Worm (Caenorhabditis elegans) whole organism, L2 larva: ENCODE data around the gene srw-135.

Experiments used
- C34F6.9 ChIP-seq: fragments of 150-350 bp; optimal IDR thresholded peaks from 2 replicates; lab custom pipeline; 2014; ENCODE audit warnings: missing biosample characterization, missing genetic modification characterization
- R02D3.7 ChIP-seq: fragments of 150-350 bp; optimal IDR thresholded peaks from 2 replicates; lab custom pipeline; 2014; ENCODE audit warnings: missing biosample characterization, missing genetic modification characterization
- ZK546.5 ChIP-seq: sonication (generic microtip); optimal IDR thresholded peaks from 2 replicates; lab custom pipeline; 2017; ENCODE audit warnings: missing biosample characterization, missing genetic modification characterization
- alr-1 ChIP-seq: fragments of 150-350 bp; optimal IDR thresholded peaks from 2 replicates; lab custom pipeline; 2014; ENCODE audit warnings: missing biosample characterization, missing genetic modification characterization
- ama-1 ChIP-seq: fragments of 150-350 bp; optimal IDR thresholded peaks from 2 replicates; lab custom pipeline; 2018; ENCODE audit warnings: inconsistent platforms
- ceh-16 ChIP-seq: fragments of 150-350 bp; optimal IDR thresholded peaks from 2 replicates; lab custom pipeline; 2014; ENCODE audit warnings: missing biosample characterization, missing genetic modification characterization
- crh-2 ChIP-seq: sonication (generic microtip); optimal IDR thresholded peaks from 2 replicates; lab custom pipeline; 2017; ENCODE audit warnings: missing biosample characterization, missing genetic modification characterization
- dmd-4 ChIP-seq: sonication (generic microtip); optimal IDR thresholded peaks from 2 replicates; lab custom pipeline; 2017; ENCODE audit warnings: missing biosample characterization, missing genetic modification characterization
- egl-27 ChIP-seq: sonication (generic microtip); optimal IDR thresholded peaks from 3 replicates; lab custom pipeline; 2017; ENCODE audit warnings: missing biosample characterization, missing genetic modification reagents, missing genetic modification characterization
- elt-1 ChIP-seq: fragments of 150-350 bp; optimal IDR thresholded peaks from 2 replicates; lab custom pipeline; 2014; ENCODE audit warnings: missing biosample characterization, missing genetic modification characterization
- fos-1 ChIP-seq: fragments of 150-350 bp; optimal IDR thresholded peaks from 2 replicates; lab custom pipeline; 2014; ENCODE audit warnings: missing biosample characterization, missing genetic modification characterization
- gmeb-1 ChIP-seq: fragments of 150-350 bp; optimal IDR thresholded peaks from 2 replicates; lab custom pipeline; 2014; ENCODE audit warnings: missing biosample characterization, missing genetic modification characterization
- lin-13 ChIP-seq: fragments of 150-350 bp; optimal IDR thresholded peaks from 2 replicates; lab custom pipeline; 2014; ENCODE audit warnings: missing biosample characterization, missing genetic modification reagents, missing genetic modification characterization
- lin-39 ChIP-seq: fragments of 150-350 bp; optimal IDR thresholded peaks from 2 replicates; lab custom pipeline; 2014; ENCODE audit warnings: missing biosample characterization, missing genetic modification reagents, missing genetic modification characterization
- lsy-2 ChIP-seq, 2 experiments: fragments of 150-350 bp in 1 of 2; sonication (generic microtip) in 1 of 2; optimal IDR thresholded peaks; 2 replicates each; lab custom pipeline; 2014 to 2017; ENCODE audit warnings: missing biosample characterization in 2 of 2, missing genetic modification characterization in 2 of 2
- mab-5 ChIP-seq: fragments of 150-350 bp; optimal IDR thresholded peaks from 2 replicates; lab custom pipeline; 2014; ENCODE audit warnings: missing biosample characterization, missing genetic modification characterization
- mbf-1 ChIP-seq: sonication (generic microtip); optimal IDR thresholded peaks from 2 replicates; lab custom pipeline; 2017; ENCODE audit warnings: missing biosample characterization, missing genetic modification characterization
- mdl-1 ChIP-seq, 2 experiments: fragments of 150-350 bp in 1 of 2; sonication (generic microtip) in 1 of 2; optimal IDR thresholded peaks; 2 replicates each; lab custom pipeline; 2017; ENCODE audit warnings: missing biosample characterization in 2 of 2, missing genetic modification characterization in 2 of 2
- nhr-10 ChIP-seq: sonication (generic microtip); optimal IDR thresholded peaks from 2 replicates; lab custom pipeline; 2017; ENCODE audit warnings: missing biosample characterization, missing genetic modification characterization
- nhr-11 ChIP-seq: fragments of 150-350 bp; optimal IDR thresholded peaks from 2 replicates; lab custom pipeline; 2014; ENCODE audit warnings: missing biosample characterization, missing genetic modification characterization
- nhr-12 ChIP-seq: fragments of 150-350 bp; optimal IDR thresholded peaks from 2 replicates; lab custom pipeline; 2014; ENCODE audit warnings: missing biosample characterization, missing genetic modification characterization
- nhr-23 ChIP-seq: fragments of 150-350 bp; optimal IDR thresholded peaks from 2 replicates; lab custom pipeline; 2014; ENCODE audit warnings: missing biosample characterization, missing genetic modification reagents, missing genetic modification characterization
- nhr-237 ChIP-seq: fragments of 150-350 bp; optimal IDR thresholded peaks from 2 replicates; lab custom pipeline; 2014; ENCODE audit warnings: missing biosample characterization, missing genetic modification characterization
- nhr-25 ChIP-seq: fragments of 150-350 bp; sonication (generic microtip); optimal IDR thresholded peaks from 3 replicates; lab custom pipeline; 2014; ENCODE audit warnings: missing biosample characterization, missing genetic modification characterization
- nhr-6 ChIP-seq: fragments of 150-350 bp; optimal IDR thresholded peaks from 2 replicates; lab custom pipeline; 2014; ENCODE audit warnings: missing biosample characterization, missing genetic modification characterization
- nhr-77 ChIP-seq: fragments of 150-350 bp; optimal IDR thresholded peaks from 2 replicates; lab custom pipeline; 2014; ENCODE audit warnings: missing biosample characterization, missing genetic modification characterization
- peb-1 ChIP-seq: fragments of 150-350 bp; optimal IDR thresholded peaks from 2 replicates; lab custom pipeline; 2014; ENCODE audit warnings: missing biosample characterization, missing genetic modification characterization
- skn-1 ChIP-seq: sonication (generic microtip); optimal IDR thresholded peaks from 2 replicates; lab custom pipeline; 2017; ENCODE audit warnings: missing biosample characterization, missing genetic modification characterization
- sma-3 ChIP-seq: sonication (generic microtip); optimal IDR thresholded peaks from 2 replicates; lab custom pipeline; 2016; ENCODE audit warnings: missing genetic modification reagents, missing genetic modification characterization, missing compliant biosample characterization
- sma-9 ChIP-seq, 2 experiments: fragments of 150-350 bp in 1 of 2; sonication (generic microtip) in 1 of 2; optimal IDR thresholded peaks; 2 replicates each; lab custom pipeline; 2014 to 2016; ENCODE audit warnings: missing genetic modification characterization in 2 of 2, mild to moderate bottlenecking in 1 of 2, missing biosample characterization in 1 of 2, missing compliant biosample characterization in 1 of 2, missing genetic modification reagents in 1 of 2, moderate library complexity in 1 of 2
- snpc-4 ChIP-seq: fragments of 150-350 bp; optimal IDR thresholded peaks from 2 replicates; lab custom pipeline; 2014; ENCODE audit warnings: missing biosample characterization, missing genetic modification characterization
- unc-39 ChIP-seq: fragments of 150-350 bp; optimal IDR thresholded peaks from 2 replicates; lab custom pipeline; 2014; ENCODE audit warnings: missing biosample characterization, missing genetic modification characterization
- unc-55 ChIP-seq: fragments of 150-350 bp; sonication (generic microtip); optimal IDR thresholded peaks from 3 replicates; lab custom pipeline; 2014; ENCODE audit warnings: missing biosample characterization, missing genetic modification reagents, missing genetic modification characterization
- unc-62 ChIP-seq: fragments of 150-350 bp; optimal IDR thresholded peaks from 2 replicates; lab custom pipeline; 2014; ENCODE audit warnings: missing biosample characterization, missing genetic modification reagents, missing genetic modification characterization
- zag-1 ChIP-seq: fragments of 150-350 bp; optimal IDR thresholded peaks from 2 replicates; lab custom pipeline; 2014; ENCODE audit warnings: missing biosample characterization, missing genetic modification characterization
- ztf-11 ChIP-seq: sonication (generic microtip); optimal IDR thresholded peaks from 2 replicates; lab custom pipeline; 2017; ENCODE audit warnings: missing biosample characterization, missing genetic modification characterization
- ztf-4 ChIP-seq: fragments of 150-350 bp; optimal IDR thresholded peaks from 2 replicates; lab custom pipeline; 2014; ENCODE audit warnings: missing biosample characterization, missing genetic modification characterization

Gene srw-135

ce11 chrV:3011394-3011793 is at the start of gene srw-135:
srw-135 (minus strand) TSS chrV:3011494.
- TF ChIP-seq sma-3 (no peak), unc-39 (tag; lab: Kevin White, UChicago) (no peak), elt-1 (tag; lab: Kevin White, UChicago) (no peak), ceh-16 (tag; lab: Kevin White, UChicago) (no peak), nhr-6 (tag; lab: Kevin White, UChicago) (no peak), skn-1 (no peak)

DNA sequence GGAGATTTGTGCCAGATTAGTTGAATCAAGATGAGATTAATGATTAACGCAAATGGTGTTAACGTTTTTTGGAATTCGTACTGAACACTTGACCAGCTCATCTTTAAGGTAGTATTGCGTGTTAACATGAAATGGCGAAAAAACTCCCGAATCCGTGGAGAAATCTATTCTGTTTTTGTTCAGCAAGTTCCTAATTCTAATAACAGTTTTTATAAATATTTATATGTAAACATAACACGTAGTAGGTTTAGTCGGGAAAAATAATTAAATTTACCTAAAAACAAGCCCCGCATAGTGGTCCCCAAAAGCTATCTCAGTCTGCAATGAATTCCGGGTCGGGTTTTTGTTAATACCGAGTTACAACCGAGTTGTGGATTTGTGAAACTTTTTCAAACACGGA is 47.7 kb upstream of the srw-135 start, which contains the start of gene str-244:
TSS of gene str-244 (minus strand) at position 101 of the 400 bp plus-strand sequence.
- TF ChIP-seq lin-13 (GFP tag; lab: Kevin White, UChicago): no peak
- no peak for TF ChIP-seq dmd-4 (tag; lab: Kevin White, UChicago)
- no peak for TF ChIP-seq lsy-2 (tag; optimal IDR thresholded peaks at IDR 0.05; lab: Kevin White, UChicago)
- no peak for TF ChIP-seq alr-1
- TF ChIP-seq elt-1 (tag; lab: Kevin White, UChicago): no peak
- no peak for TF ChIP-seq ama-1 (lab: Kevin White, UChicago)
- no peak for TF ChIP-seq C34F6.9 (tag; lab: Kevin White, UChicago)
- no peak for TF ChIP-seq gmeb-1 (tag; lab: Kevin White, UChicago)
- no peak for TF ChIP-seq nhr-6 (tag; lab: Kevin White, UChicago)

- TF ChIP-seq lin-13 (GFP tag; lab: Kevin White, UChicago) (no peak), sma-3 (no peak), nhr-6 (tag; lab: Kevin White, UChicago) (no peak)
Observed at ce11 chrV:3054254-3054653, 43.0 kb upstream of the srw-135 start, which contains the start of gene C50H11.8. C50H11.8 (plus strand) TSS chrV:3054554.

ce11 chrV:3046364-3046763 is 35.1 kb upstream of the srw-135 start:
- no peak for TF ChIP-seq nhr-77 (tag; lab: Kevin White, UChicago)
- TF ChIP-seq nhr-237 (tag; lab: Kevin White, UChicago): no peak
- no peak for TF ChIP-seq alr-1
- no peak for TF ChIP-seq ztf-11 (tag; lab: Kevin White, UChicago)
- no peak for TF ChIP-seq lin-39 (tag; lab: Kevin White, UChicago)
- TF ChIP-seq lin-13 (GFP tag; lab: Kevin White, UChicago): no peak
- no peak for TF ChIP-seq nhr-25 (tag; lab: Kevin White, UChicago)
- TF ChIP-seq crh-2 (tag; lab: Kevin White, UChicago): no peak
- TF ChIP-seq nhr-12 (tag; lab: Kevin White, UChicago): no peak
- TF ChIP-seq nhr-11 (tag; lab: Kevin White, UChicago): no peak
- TF ChIP-seq lsy-2 (tag; optimal IDR thresholded peaks at IDR 0.05; lab: Kevin White, UChicago): no peak
- no peak for TF ChIP-seq skn-1
- TF ChIP-seq mab-5: no peak
- no peak for TF ChIP-seq egl-27 (tag; lab: Kevin White, UChicago)
- TF ChIP-seq sma-9 (GFP tag; optimal IDR thresholded peaks at IDR 0.05; lab: Kevin White, UChicago): no peak
- TF ChIP-seq sma-9 (tag; optimal IDR thresholded peaks at IDR 0.05; lab: Kevin White, UChicago): no peak
- no peak for TF ChIP-seq nhr-10 (tag; lab: Kevin White, UChicago)
- no peak for TF ChIP-seq nhr-23
- TF ChIP-seq, all 48 proteins: peak for 0

DNA sequence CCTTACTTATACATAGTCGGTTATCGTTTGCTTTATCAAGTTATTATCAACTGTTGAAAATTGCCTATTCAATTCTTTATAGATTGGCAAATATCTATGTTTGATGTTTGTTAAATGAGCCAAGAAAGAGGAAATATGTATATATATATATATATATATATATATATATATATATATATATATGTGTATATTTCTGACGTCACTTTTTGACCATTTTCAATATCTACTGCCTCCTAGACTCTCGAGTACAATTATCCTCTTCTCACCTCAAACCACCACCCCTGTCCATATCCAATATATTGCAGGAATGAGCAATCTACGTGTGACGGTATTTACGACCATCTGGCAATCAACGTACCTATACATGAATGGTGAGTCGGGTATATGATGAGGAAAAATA is 33.5 kb upstream of the srw-135 start, which contains the start of gene F59D6.1:
TSS of gene F59D6.1 (plus strand) at position 301 of the 400 bp plus-strand sequence.
- TF ChIP-seq nhr-237 (tag; lab: Kevin White, UChicago): no peak
- TF ChIP-seq nhr-23: no peak
- no peak for TF ChIP-seq skn-1
- no peak for TF ChIP-seq lsy-2 (tag; optimal IDR thresholded peaks at IDR 0.05; lab: Kevin White, UChicago)
- no peak for TF ChIP-seq mbf-1 (tag; lab: Kevin White, UChicago)
- no peak for TF ChIP-seq alr-1
- no peak for TF ChIP-seq nhr-12 (tag; lab: Kevin White, UChicago)
- TF ChIP-seq R02D3.7 (tag; lab: Kevin White, UChicago): no peak
- TF ChIP-seq unc-39 (tag; lab: Kevin White, UChicago): no peak
- TF ChIP-seq ZK546.5: no peak
- no peak for TF ChIP-seq zag-1 (tag; lab: Kevin White, UChicago)
- TF ChIP-seq peb-1 (tag; lab: Kevin White, UChicago): no peak
- TF ChIP-seq mab-5: no peak

ce11 chrV:3040930-3041329 is 29.6 kb upstream of the srw-135 start:
- TF ChIP-seq fos-1 (no peak), dmd-4 (tag; lab: Kevin White, UChicago) (no peak), egl-27 (tag; lab: Kevin White, UChicago) (no peak), gmeb-1 (tag; lab: Kevin White, UChicago) (no peak), nhr-77 (tag; lab: Kevin White, UChicago) (no peak), ztf-4 (tag; lab: Kevin White, UChicago) (no peak), mab-5 (no peak), unc-55 (no peak), nhr-23 (no peak), snpc-4 (tag; lab: Kevin White, UChicago) (no peak), alr-1 (no peak), ceh-16 (tag; lab: Kevin White, UChicago) (no peak), nhr-11 (tag; lab: Kevin White, UChicago) (no peak), sma-9 (GFP tag; optimal IDR thresholded peaks at IDR 0.05; lab: Kevin White, UChicago) (no peak), sma-9 (tag; optimal IDR thresholded peaks at IDR 0.05; lab: Kevin White, UChicago) (no peak), unc-62 (no peak), mdl-1 (tag; optimal IDR thresholded peaks at IDR 0.05; lab: Kevin White, UChicago) (no peak)
